Fruit fly (Drosophila melanogaster) whole organism, embryonic: ENCODE measurements around the gene CG1896.

Experiments used
- Awh ChIP-seq: fragments of 200-800 bp; sonication (Bioruptor generic); IDR thresholded peaks from 2 replicates; pipeline ENCODE4, ENCODE4 v1.3.6; 2022; ENCODE audit warnings: missing biosample characterization, missing genetic modification characterization
- CG10267 ChIP-seq: fragments of 200-800 bp; sonication (Bioruptor generic); optimal IDR thresholded peaks from 2 replicates; lab custom pipeline; 2018; ENCODE audit warnings: missing biosample characterization, mild to moderate bottlenecking, missing genetic modification characterization, moderate library complexity
- CG10543 ChIP-seq: fragments of 200-800 bp; sonication (Bioruptor generic); optimal IDR thresholded peaks from 3 replicates; lab custom pipeline; 2017; ENCODE audit warnings: missing biosample characterization, mild to moderate bottlenecking, missing genetic modification characterization, moderate library complexity
- CG10959 ChIP-seq: fragments of 200-800 bp; sonication (Bioruptor generic); IDR thresholded peaks from 2 replicates; pipeline ENCODE4 v1.3.6; 2022; ENCODE audit warnings: missing biosample characterization, missing genetic modification characterization
- CG11695 ChIP-seq: fragments of 200-800 bp; sonication (Bioruptor generic); IDR thresholded peaks from 3 replicates; pipeline ENCODE4 v1.3.6; 2022; ENCODE audit warnings: missing biosample characterization, missing genetic modification characterization
- CG12104 ChIP-seq: fragments of 200-800 bp; sonication (Bioruptor generic); optimal IDR thresholded peaks from 3 replicates; lab custom pipeline; 2016; ENCODE audit warnings: missing biosample characterization, missing genetic modification characterization
- CG12769 ChIP-seq: fragments of 200-800 bp; sonication (Bioruptor generic); optimal IDR thresholded peaks from 2 replicates; lab custom pipeline; 2019; ENCODE audit warnings: missing biosample characterization, mild to moderate bottlenecking, missing genetic modification characterization, moderate library complexity
- CG13624 ChIP-seq: fragments of 200-800 bp; sonication (Bioruptor generic); optimal IDR thresholded peaks from 2 replicates; lab custom pipeline; 2016; ENCODE audit warnings: missing biosample characterization, missing genetic modification characterization
- CG1603 ChIP-seq: fragments of 200-800 bp; sonication (Bioruptor generic); optimal IDR thresholded peaks from 2 replicates; lab custom pipeline; 2019; ENCODE audit warnings: missing biosample characterization, mild to moderate bottlenecking, missing genetic modification characterization, moderate library complexity
- CG17359 ChIP-seq: fragments of 200-800 bp; sonication (Bioruptor generic); optimal IDR thresholded peaks from 3 replicates; lab custom pipeline; 2018; ENCODE audit warnings: missing biosample characterization, mild to moderate bottlenecking, missing genetic modification characterization, moderate library complexity
- CG18599 ChIP-seq: fragments of 200-800 bp; sonication (Bioruptor generic); optimal IDR thresholded peaks from 3 replicates; lab custom pipeline; 2017; ENCODE audit warnings: missing biosample characterization, missing genetic modification characterization, mild to moderate bottlenecking, moderate library complexity, missing genetic modification reagents
- CG2712 ChIP-seq: fragments of 200-800 bp; optimal IDR thresholded peaks from 3 replicates; lab custom pipeline; 2019; ENCODE audit warnings: missing biosample characterization, mild to moderate bottlenecking, missing genetic modification characterization, moderate library complexity
- CG3281 ChIP-seq: fragments of 200-800 bp; sonication (Bioruptor generic); optimal IDR thresholded peaks from 3 replicates; lab custom pipeline; 2017; ENCODE audit warnings: missing biosample characterization, mild to moderate bottlenecking, missing genetic modification characterization
- CG42726 ChIP-seq: fragments of 200-800 bp; sonication (Bioruptor generic); IDR thresholded peaks from 2 replicates; pipeline ENCODE4 v1.3.6; 2022; ENCODE audit warnings: missing biosample characterization, missing genetic modification characterization; ENCODE audit not compliant: partially characterized antibody
- CG4360 ChIP-seq: fragments of 200-800 bp; sonication (Bioruptor generic); IDR thresholded peaks from 2 replicates; pipeline ENCODE4 v1.3.6; 2022; ENCODE audit warnings: missing biosample characterization, missing genetic modification characterization
- CG4404 ChIP-seq: fragments of 200-800 bp; sonication (Bioruptor generic); IDR thresholded peaks from 2 replicates; pipeline ENCODE4 v1.3.6; 2022; ENCODE audit warnings: missing biosample characterization, missing genetic modification characterization
- CG4424 ChIP-seq: fragments of 200-800 bp; sonication (Bioruptor generic); optimal IDR thresholded peaks from 3 replicates; lab custom pipeline; 2016; ENCODE audit warnings: missing biosample characterization, missing genetic modification characterization
- CG7556 ChIP-seq: fragments of 200-800 bp; sonication (Bioruptor generic); optimal IDR thresholded peaks from 2 replicates; lab custom pipeline; 2017; ENCODE audit warnings: missing biosample characterization, mild to moderate bottlenecking, missing genetic modification characterization
- CG7839 ChIP-seq: fragments of 200-800 bp; sonication (Bioruptor generic); optimal IDR thresholded peaks from 3 replicates; lab custom pipeline; 2018; ENCODE audit warnings: missing biosample characterization, mild to moderate bottlenecking, missing genetic modification characterization, moderate library complexity
- CG9932 ChIP-seq: fragments of 200-800 bp; sonication (Bioruptor generic); IDR thresholded peaks from 2 replicates; pipeline ENCODE4 v1.3.6; 2022; ENCODE audit warnings: missing biosample characterization, missing genetic modification characterization
- Deaf1 ChIP-seq: fragments of 200-800 bp; optimal IDR thresholded peaks from 3 replicates; lab custom pipeline; 2019; ENCODE audit warnings: missing biosample characterization, mild to moderate bottlenecking, missing genetic modification characterization, moderate library complexity
- Gug ChIP-seq: fragments of 200-800 bp; sonication (Bioruptor generic); IDR thresholded peaks from 4 replicates; pipeline ENCODE4 v1.3.6; 2022; ENCODE audit warnings: missing biosample characterization, missing genetic modification characterization
- HLH4C ChIP-seq: fragments of 200-800 bp; sonication (Bioruptor generic); IDR thresholded peaks from 3 replicates; pipeline ENCODE4 v1.3.6; 2022; ENCODE audit warnings: missing biosample characterization, missing genetic modification characterization; ENCODE audit not compliant: partially characterized antibody
- HmgZ ChIP-seq: fragments of 200-800 bp; sonication (Bioruptor generic); optimal IDR thresholded peaks from 2 replicates; lab custom pipeline; 2018; ENCODE audit warnings: missing biosample characterization, mild to moderate bottlenecking, missing genetic modification characterization
- MBD-R2 ChIP-seq: fragments of 200-800 bp; sonication (Bioruptor generic); IDR thresholded peaks from 2 replicates; pipeline ENCODE4 v1.3.6; 2022; ENCODE audit warnings: missing biosample characterization, missing genetic modification characterization
- Med ChIP-seq: fragments of 200-800 bp; sonication (Bioruptor generic); peaks from one replicate; lab custom pipeline; 2016; ENCODE audit warnings: missing biosample characterization, missing genetic modification characterization, mild to moderate bottlenecking, inconsistent platforms, moderate library complexity
- Spps ChIP-seq: fragments of 200-800 bp; sonication (Bioruptor generic); optimal IDR thresholded peaks from 2 replicates; lab custom pipeline; 2018; ENCODE audit warnings: missing biosample characterization, mild to moderate bottlenecking, missing genetic modification characterization
- Tbp ChIP-seq: fragments of >200 bp; optimal IDR thresholded peaks from 2 replicates; lab custom pipeline; 2018; ENCODE audit warnings: missing biosample characterization, missing genetic modification characterization
- Trl ChIP-seq, 3 experiments: fragments of >200 bp in 2 of 3; fragments of 200-800 bp in 1 of 3; sonication (Bioruptor generic) in 1 of 3; optimal IDR thresholded peaks; 2 replicates in 1 of 3; 3 replicates in 2 of 3; lab custom pipeline; 2016 to 2017; ENCODE audit warnings: missing biosample characterization in 1 of 3, missing genetic modification characterization in 1 of 3
- Xbp1 ChIP-seq: fragments of 200-800 bp; sonication (Bioruptor generic); optimal IDR thresholded peaks from 3 replicates; lab custom pipeline; 2016; ENCODE audit warnings: missing biosample characterization, mild to moderate bottlenecking, missing genetic modification characterization
- Xrp1 ChIP-seq: fragments of 200-800 bp; sonication (Bioruptor generic); IDR thresholded peaks from 2 replicates; pipeline ENCODE4 v1.3.6; 2022; ENCODE audit warnings: missing biosample characterization, missing genetic modification characterization
- bcd ChIP-seq: fragments of 200-800 bp; sonication (Bioruptor generic); optimal IDR thresholded peaks from 2 replicates; lab custom pipeline; 2017; ENCODE audit warnings: missing biosample characterization, mild to moderate bottlenecking, missing genetic modification characterization
- cas ChIP-seq: fragments of 200-800 bp; sonication (Bioruptor generic); IDR thresholded peaks from 2 replicates; pipeline ENCODE4 v1.3.6; 2022; ENCODE audit warnings: missing biosample characterization, missing genetic modification characterization
- chif ChIP-seq, 2 experiments: fragments of 200-800 bp; sonication (Bioruptor generic); optimal IDR thresholded peaks; 3 replicates each; lab custom pipeline; 2016; ENCODE audit warnings: missing biosample characterization in 2 of 2, missing genetic modification characterization in 2 of 2
- dm ChIP-seq: fragments of 200-800 bp; sonication (Bioruptor generic); optimal IDR thresholded peaks from 3 replicates; lab custom pipeline; 2016; ENCODE audit warnings: missing biosample characterization, missing genetic modification characterization
- dmrt11E ChIP-seq: fragments of 200-800 bp; sonication (Bioruptor generic); optimal IDR thresholded peaks from 3 replicates; lab custom pipeline; 2018; ENCODE audit warnings: missing biosample characterization, mild to moderate bottlenecking, missing genetic modification characterization, moderate library complexity
- dmrt99B ChIP-seq: fragments of 200-800 bp; sonication (Bioruptor generic); optimal IDR thresholded peaks from 2 replicates; lab custom pipeline; 2018; ENCODE audit warnings: missing biosample characterization, mild to moderate bottlenecking, missing genetic modification characterization, moderate library complexity
- en ChIP-seq: fragments of 200-800 bp; sonication (Bioruptor generic); optimal IDR thresholded peaks from 2 replicates; lab custom pipeline; 2016; ENCODE audit warnings: missing biosample characterization, missing genetic modification characterization
- ewg ChIP-seq: fragments of 200-800 bp; sonication (Bioruptor generic); optimal IDR thresholded peaks from 3 replicates; lab custom pipeline; 2017; ENCODE audit warnings: mild to moderate bottlenecking, missing biosample characterization, missing genetic modification reagents, missing genetic modification characterization
- fd96Cb ChIP-seq: fragments of 200-800 bp; sonication (Bioruptor generic); optimal IDR thresholded peaks from 2 replicates; lab custom pipeline; 2018; ENCODE audit warnings: missing biosample characterization, mild to moderate bottlenecking, missing genetic modification characterization, moderate library complexity
- gem ChIP-seq: fragments of 200-800 bp; sonication (Bioruptor generic); optimal IDR thresholded peaks from 2 replicates; lab custom pipeline; 2019; ENCODE audit warnings: missing biosample characterization, mild to moderate bottlenecking, missing genetic modification characterization, moderate library complexity
- grn ChIP-seq: fragments of 200-800 bp; sonication (Bioruptor generic); optimal IDR thresholded peaks from 3 replicates; lab custom pipeline; 2017; ENCODE audit warnings: missing biosample characterization, missing genetic modification characterization
- jing ChIP-seq: fragments of 200-800 bp; sonication (Bioruptor generic); optimal IDR thresholded peaks from 2 replicates; lab custom pipeline; 2018; ENCODE audit warnings: missing biosample characterization, mild to moderate bottlenecking, missing genetic modification characterization
- pros ChIP-seq: fragments of 200-800 bp; sonication (Bioruptor generic); optimal IDR thresholded peaks from 3 replicates; lab custom pipeline; 2019; ENCODE audit warnings: missing biosample characterization, mild to moderate bottlenecking, missing genetic modification characterization, moderate library complexity
- sisA ChIP-seq: fragments of 200-800 bp; sonication (Bioruptor generic); IDR thresholded peaks from 2 replicates; pipeline ENCODE4 v1.3.6; 2022; ENCODE audit warnings: missing biosample characterization, missing genetic modification characterization
- sqz ChIP-seq: fragments of 200-800 bp; sonication (Bioruptor generic); optimal IDR thresholded peaks from 3 replicates; lab custom pipeline; 2018; ENCODE audit warnings: missing biosample characterization, mild to moderate bottlenecking, missing genetic modification characterization
- stc ChIP-seq: fragments of 200-800 bp; sonication (Bioruptor generic); IDR thresholded peaks from 2 replicates; pipeline ENCODE4 v1.3.6; 2022; ENCODE audit warnings: missing biosample characterization, missing genetic modification characterization
- tll ChIP-seq, 2 experiments: fragments of 200-800 bp in 1 of 2; fragments of >200 bp in 1 of 2; sonication (Bioruptor generic) in 1 of 2; optimal IDR thresholded peaks; 2 replicates each; lab custom pipeline; 2017 to 2019; ENCODE audit warnings: missing biosample characterization in 2 of 2, missing genetic modification characterization in 2 of 2, mild to moderate bottlenecking in 1 of 2, moderate library complexity in 1 of 2

CG1896 gene

DNA sequence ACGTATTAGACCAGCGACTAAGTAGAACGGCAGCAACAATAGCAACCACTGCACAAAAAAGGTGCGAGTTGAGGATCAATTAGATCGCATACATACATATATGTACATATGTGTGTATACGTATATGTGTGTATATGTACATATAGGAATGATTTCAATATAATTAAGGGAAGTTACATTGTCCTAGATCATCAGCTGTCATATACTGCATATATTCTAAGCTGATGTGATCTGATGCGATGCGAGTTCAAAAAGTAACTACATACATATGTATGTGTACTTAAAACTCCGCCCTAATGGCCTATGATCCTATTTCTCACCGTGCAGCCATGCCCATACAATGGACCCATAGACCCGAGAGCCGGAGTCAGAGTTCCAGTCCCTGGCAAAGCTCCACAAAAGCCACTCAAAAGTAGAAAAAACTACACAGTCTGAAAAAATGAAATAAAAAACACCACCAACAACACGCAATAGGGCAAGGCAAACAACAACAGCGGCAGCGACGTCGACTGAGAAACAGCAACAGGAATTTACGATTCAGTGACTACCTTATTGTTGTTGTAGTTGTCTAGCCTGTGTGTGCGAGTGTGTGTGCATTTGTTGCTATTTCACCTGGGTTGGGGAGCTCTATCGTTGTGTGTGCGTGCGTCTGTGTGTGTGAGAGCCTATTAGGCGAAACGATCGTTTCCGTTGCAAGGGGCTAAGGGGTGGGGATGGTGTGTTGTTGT, 20.7 kb upstream of the CG1896 start (continued):
- peak; percentile 54 for TF ChIP-seq gem (tag; lab: Kevin White, UChicago)
- peak; percentile 79 for TF ChIP-seq sqz (GFP tag; lab: Kevin White, UChicago)
- no peak for TF ChIP-seq CG42726
- 0 out of 4 replicates have a peak, but pooled peaks have one; percentile 4 for TF ChIP-seq Gug (GFP tag; lab: Robert Waterston, UW)
- TF ChIP-seq dmrt99B (tag; lab: Kevin White, UChicago), result peak; percentile 21
- TF ChIP-seq Xrp1 (GFP tag; lab: Robert Waterston, UW), result peak; percentile 28; the same call in 1 of the 2 replicates
- peak; percentile 7; the same call in 1 of the 2 replicates for TF ChIP-seq CG9932
- TF ChIP-seq CG10959 (GFP tag; lab: Robert Waterston, UW), result no peak
- TF ChIP-seq Awh (GFP tag; lab: Robert Waterston, UW), result no peak
- TF ChIP-seq CG11695 (GFP tag; lab: Robert Waterston, UW), result peak; percentile 42; the same call in 2 of the 3 replicates
- TF ChIP-seq Spps (tag; lab: Kevin White, UChicago), result no peak
- no peak for TF ChIP-seq cas (GFP tag; lab: Robert Waterston, UW)
- peak; percentile 99 for TF ChIP-seq CG4360
- no peak for TF ChIP-seq Tbp
- TF ChIP-seq CG13624, result no peak
- TF ChIP-seq tll (GFP tag; optimal IDR thresholded peaks at IDR 0.05; lab: Kevin White, UChicago), result no peak
- no peak for TF ChIP-seq HLH4C (GFP tag; lab: Robert Waterston, UW)
- TF ChIP-seq CG7839 (tag; lab: Kevin White, UChicago), result peak; percentile 34
- no peak for TF ChIP-seq en (GFP tag; lab: Kevin White, UChicago)
- TF ChIP-seq CG10543 (GFP tag; lab: Kevin White, UChicago), result no peak
- peak; percentile 3 for TF ChIP-seq CG17359
- peak; percentile 2 for TF ChIP-seq CG10267
- peak; percentile 53 for TF ChIP-seq Deaf1 (tag; lab: Kevin White, UChicago)
- TF ChIP-seq CG7556 (GFP tag; lab: Kevin White, UChicago), result peak; percentile 38
- TF ChIP-seq CG1603 (tag; lab: Kevin White, UChicago), result peak; percentile 51
- TF ChIP-seq CG12104 (GFP tag; lab: Kevin White, UChicago), result no peak
- TF ChIP-seq CG2712 (tag; lab: Kevin White, UChicago), result peak; percentile 49
- TF ChIP-seq CG3281 (GFP tag; lab: Kevin White, UChicago), result peak; percentile 25
- peak; percentile 27 for TF ChIP-seq CG18599 (GFP tag; lab: Kevin White, UChicago)
- TF ChIP-seq dm, result no peak
- peak in 1 of 2 experiments; percentile 13 for TF ChIP-seq chif (GFP tag; optimal IDR thresholded peaks at IDR 0.05; lab: Kevin White, UChicago)
- 0 out of 2 replicates have a peak, but pooled peaks have one; percentile 20 for TF ChIP-seq sisA
- TF ChIP-seq bcd, result peak; percentile 15
- TF ChIP-seq pros, result peak; percentile 46
- TF ChIP-seq CG4404 (GFP tag; lab: Robert Waterston, UW), result no peak
- TF ChIP-seq grn, result no peak
- TF ChIP-seq HmgZ (tag; lab: Kevin White, UChicago), result no peak
- TF ChIP-seq jing, result peak; percentile 4
- TF ChIP-seq Xbp1, result peak; percentile 7
- no peak for TF ChIP-seq ewg (GFP tag; lab: Kevin White, UChicago)
- TF ChIP-seq Med (GFP tag; lab: Kevin White, UChicago), result peak; percentile 81
- no peak for TF ChIP-seq MBD-R2 (GFP tag; lab: Robert Waterston, UW)
- TF ChIP-seq CG12769 (tag; lab: Kevin White, UChicago), result no peak
- peak in 1 of 2 experiments; percentile 24 for TF ChIP-seq Trl (optimal IDR thresholded peaks at IDR 0.05; lab: Kevin White, UChicago)
- no peak for TF ChIP-seq Trl (GFP tag; optimal IDR thresholded peaks at IDR 0.05; lab: Kevin White, UChicago)
- TF ChIP-seq stc (GFP tag; lab: Robert Waterston, UW), result no peak
- peak; percentile 43 for TF ChIP-seq fd96Cb (tag; lab: Kevin White, UChicago)
- peak; percentile 24 for TF ChIP-seq dmrt11E (tag; lab: Kevin White, UChicago)
- TF ChIP-seq CG4424 (GFP tag; lab: Kevin White, UChicago), result peak; percentile 8
